Worm (Caenorhabditis elegans): ENCODE results near the gene F20D6.2.
A peak's percentile ranks its signal among the peaks of the same experiment; 100 is the strongest.

F20D6.2 gene

ce11 chrV:8219550-8219949 is 33.7 kb downstream of the F20D6.2 start:
- TF ChIP-seq efl-1 (optimal IDR thresholded peaks at IDR 0.05), result no peak
- no peak for TF ChIP-seq efl-1 (GFP tag; optimal IDR thresholded peaks at IDR 0.05 in 1 of 2)
- TF ChIP-seq fos-1 (tag; optimal IDR thresholded peaks at IDR 0.05), result no peak
- TF ChIP-seq snpc-4 (tag; optimal IDR thresholded peaks at IDR 0.05), result no peak
- no peak for TF ChIP-seq sptf-1 (tag; optimal IDR thresholded peaks at IDR 0.05)
- no peak for TF ChIP-seq Y116A8C.19 (tag; optimal IDR thresholded peaks at IDR 0.05; ENCODE audit: borderline replicate concordance)
- no peak for TF ChIP-seq dsc-1 (tag; optimal IDR thresholded peaks at IDR 0.05)
- no peak for TF ChIP-seq ceh-82 (tag; optimal IDR thresholded peaks at IDR 0.05)
- TF ChIP-seq nhr-76 (tag; optimal IDR thresholded peaks at IDR 0.05), result no peak
- TF ChIP-seq rnt-1 (tag; optimal IDR thresholded peaks at IDR 0.05), result no peak
- TF ChIP-seq mdl-1 (tag; optimal IDR thresholded peaks at IDR 0.05), result no peak

- TF ChIP-seq lin-39 (tag; optimal IDR thresholded peaks at IDR 0.05) (no peak), dpl-1 (GFP tag; optimal IDR thresholded peaks at IDR 0.05) (peak; percentile 52 to 83 (median 77)), efl-1 (optimal IDR thresholded peaks at IDR 0.05) (peak; percentile 37 to 71), efl-1 (GFP tag; optimal IDR thresholded peaks at IDR 0.05 in 1 of 2) (peak; percentile 83 to 97), snu-23 (GFP tag; optimal IDR thresholded peaks at IDR 0.05) (peak; percentile 35), C34B4.2 (tag; optimal IDR thresholded peaks at IDR 0.05) (no peak), C16A3.4 (tag; optimal IDR thresholded peaks at IDR 0.05) (peak; percentile 6), lsy-2 (tag; optimal IDR thresholded peaks at IDR 0.05) (peak in 1 of 2 experiments; percentile 52), nhr-47 (tag; optimal IDR thresholded peaks at IDR 0.05) (peak; percentile 42), F16B12.6 (tag; optimal IDR thresholded peaks at IDR 0.05) (no peak), nhr-71 (tag; optimal IDR thresholded peaks at IDR 0.05) (peak; percentile 31), hpl-2 (GFP tag; optimal IDR thresholded peaks at IDR 0.05) (no peak), egl-13 (tag; optimal IDR thresholded peaks at IDR 0.05) (no peak), ceh-88 (GFP tag; IDR thresholded peaks at IDR 0.05) (no peak), rnt-1 (tag; optimal IDR thresholded peaks at IDR 0.05) (peak; percentile 18), mef-2 (tag; optimal IDR thresholded peaks at IDR 0.05) (no peak), mab-9 (GFP tag; IDR thresholded peaks at IDR 0.05) (no peak), ztf-11 (tag; optimal IDR thresholded peaks at IDR 0.05) (no peak), blmp-1 (tag; optimal IDR thresholded peaks at IDR 0.05) (peak; percentile 13), snpc-4 (tag; optimal IDR thresholded peaks at IDR 0.05) (peak; percentile 41), lin-35 (GFP tag; optimal IDR thresholded peaks at IDR 0.05) (peak; percentile 57 to 87), nhr-90 (tag; optimal IDR thresholded peaks at IDR 0.05; ENCODE audit: poor library complexity) (no peak), swsn-7 (tag; optimal IDR thresholded peaks at IDR 0.05) (peak; percentile 15)
These were observed 35.3 kb downstream of the F20D6.2 start, which contains the start of the genes cogc-6 and air-1 for ce11 chrV:8221083-8221538. cogc-6 (minus strand) TSS chrV:8221316. air-1 (plus strand) TSS chrV:8221488.

ce11 chrV:8223417-8223816 is 37.6 kb downstream of the F20D6.2 start:
- TF ChIP-seq blmp-1 (tag; optimal IDR thresholded peaks at IDR 0.05) (no peak), unc-98 (GFP tag; IDR thresholded peaks at IDR 0.05) (no peak), unc-30 (tag; optimal IDR thresholded peaks at IDR 0.05) (no peak), egl-27 (tag; optimal IDR thresholded peaks at IDR 0.05) (no peak), ceh-63 (GFP tag; optimal IDR thresholded peaks at IDR 0.05) (no peak), mab-9 (GFP tag; IDR thresholded peaks at IDR 0.05) (no peak), hlh-4 (tag; optimal IDR thresholded peaks at IDR 0.05) (no peak), irx-1 (tag; optimal IDR thresholded peaks at IDR 0.05) (no peak), dpl-1 (GFP tag; optimal IDR thresholded peaks at IDR 0.05) (no peak), nhr-11 (tag; optimal IDR thresholded peaks at IDR 0.05) (no peak), nhr-71 (tag; optimal IDR thresholded peaks at IDR 0.05) (no peak), tlp-1 (tag; optimal IDR thresholded peaks at IDR 0.05) (no peak), C16A3.4 (tag; optimal IDR thresholded peaks at IDR 0.05) (no peak), zip-4 (GFP tag; optimal IDR thresholded peaks at IDR 0.05) (no peak), lin-15B (tag; optimal IDR thresholded peaks at IDR 0.05) (no peak), unc-86 (tag; optimal IDR thresholded peaks at IDR 0.05) (no peak)
